Fruit fly (Drosophila melanogaster) whole organism, embryonic: ENCODE results near the gene CG42784.

Source experiments
- Atf6 ChIP-seq: fragments of 200-800 bp; sonication (Bioruptor generic); IDR thresholded peaks from 2 replicates; pipeline ENCODE4 v1.3.6; 2022; ENCODE audit warnings: missing biosample characterization, missing genetic modification characterization
- Bgb ChIP-seq: fragments of 200-800 bp; sonication (Bioruptor generic); IDR thresholded peaks from 2 replicates; pipeline ENCODE4 v1.3.6; 2022; ENCODE audit warnings: missing biosample characterization, missing genetic modification characterization; ENCODE audit not compliant: partially characterized antibody
- CG10462 ChIP-seq: fragments of 200-800 bp; sonication (Bioruptor generic); optimal IDR thresholded peaks from 2 replicates; lab custom pipeline; 2016; ENCODE audit warnings: missing biosample characterization, missing genetic modification characterization
- CG11085 ChIP-seq: fragments of 200-800 bp; sonication (Bioruptor generic); IDR thresholded peaks from 2 replicates; pipeline ENCODE4 v1.3.6; 2022; ENCODE audit warnings: missing biosample characterization, missing genetic modification characterization
- CG11456 ChIP-seq: fragments of 200-800 bp; sonication (Bioruptor generic); IDR thresholded peaks from 3 replicates; pipeline ENCODE4 v1.3.6; 2022; ENCODE audit warnings: missing biosample characterization, missing genetic modification characterization
- CG13123 ChIP-seq: fragments of 200-800 bp; sonication (Bioruptor generic); optimal IDR thresholded peaks from 2 replicates; lab custom pipeline; 2016; ENCODE audit warnings: missing biosample characterization, missing genetic modification characterization
- CG14710 ChIP-seq: fragments of 200-800 bp; sonication (Bioruptor generic); optimal IDR thresholded peaks from 3 replicates; lab custom pipeline; 2019; ENCODE audit warnings: missing biosample characterization, mild to moderate bottlenecking, missing genetic modification characterization, moderate library complexity
- CG15269 ChIP-seq: fragments of 200-800 bp; sonication (Bioruptor generic); optimal IDR thresholded peaks from 2 replicates; lab custom pipeline; 2018; ENCODE audit warnings: missing biosample characterization, mild to moderate bottlenecking, missing genetic modification characterization, moderate library complexity
- CG1602 ChIP-seq: fragments of 200-800 bp; sonication (Bioruptor generic); optimal IDR thresholded peaks from 3 replicates; lab custom pipeline; 2016; ENCODE audit warnings: missing biosample characterization, missing genetic modification characterization
- CG16779 ChIP-seq: fragments of 200-800 bp; sonication (Bioruptor generic); IDR thresholded peaks from 2 replicates; pipeline ENCODE4 v1.3.6; 2022; ENCODE audit warnings: missing biosample characterization, missing genetic modification characterization
- CG17359 ChIP-seq: fragments of 200-800 bp; sonication (Bioruptor generic); optimal IDR thresholded peaks from 3 replicates; lab custom pipeline; 2018; ENCODE audit warnings: missing biosample characterization, mild to moderate bottlenecking, missing genetic modification characterization, moderate library complexity
- CG17385 ChIP-seq: fragments of 200-800 bp; sonication (Bioruptor generic); optimal IDR thresholded peaks from 3 replicates; lab custom pipeline; 2018; ENCODE audit warnings: missing biosample characterization, mild to moderate bottlenecking, missing genetic modification characterization
- CG17912 ChIP-seq: fragments of 200-800 bp; sonication (Bioruptor generic); optimal IDR thresholded peaks from 2 replicates; lab custom pipeline; 2018; ENCODE audit warnings: missing biosample characterization, mild to moderate bottlenecking, missing genetic modification characterization
- CG18011 ChIP-seq: fragments of 200-800 bp; sonication (Bioruptor generic); optimal IDR thresholded peaks from 2 replicates; lab custom pipeline; 2017; ENCODE audit warnings: missing biosample characterization, missing genetic modification characterization, mild to moderate bottlenecking, moderate library complexity, missing genotype
- CG18764 ChIP-seq: fragments of 200-800 bp; sonication (Bioruptor generic); optimal IDR thresholded peaks from 3 replicates; lab custom pipeline; 2016; ENCODE audit warnings: missing biosample characterization, missing genetic modification characterization
- CG2120 ChIP-seq: fragments of 200-800 bp; sonication (Bioruptor generic); optimal IDR thresholded peaks from 3 replicates; lab custom pipeline; 2016; ENCODE audit warnings: missing biosample characterization, missing genetic modification characterization
- CG2678 ChIP-seq: fragments of 200-800 bp; sonication (Bioruptor generic); optimal IDR thresholded peaks from 3 replicates; lab custom pipeline; 2019; ENCODE audit warnings: missing biosample characterization, mild to moderate bottlenecking, missing genetic modification characterization, moderate library complexity
- CG30403 ChIP-seq: fragments of 200-800 bp; sonication (Bioruptor generic); optimal IDR thresholded peaks from 3 replicates; lab custom pipeline; 2016; ENCODE audit warnings: missing biosample characterization, missing genetic modification characterization
- CG31365 ChIP-seq: fragments of 200-800 bp; sonication (Bioruptor generic); optimal IDR thresholded peaks from 2 replicates; lab custom pipeline; 2018; ENCODE audit warnings: missing biosample characterization, mild to moderate bottlenecking, missing genetic modification characterization
- CG32532 ChIP-seq: fragments of 200-800 bp; sonication (Bioruptor generic); IDR thresholded peaks from 2 replicates; pipeline ENCODE4 v1.3.6; 2022; ENCODE audit warnings: missing biosample characterization, missing genetic modification characterization
- CG33557 ChIP-seq: fragments of 200-800 bp; sonication (Bioruptor generic); optimal IDR thresholded peaks from 2 replicates; lab custom pipeline; 2019; ENCODE audit warnings: missing biosample characterization, mild to moderate bottlenecking, missing genetic modification characterization, moderate library complexity
- CG4707 ChIP-seq: fragments of 200-800 bp; sonication (Bioruptor generic); optimal IDR thresholded peaks from 2 replicates; lab custom pipeline; 2018; ENCODE audit warnings: missing biosample characterization, mild to moderate bottlenecking, missing genetic modification characterization, moderate library complexity
- Gsc ChIP-seq: fragments of 200-800 bp; sonication (Bioruptor generic); IDR thresholded peaks from 2 replicates; pipeline ENCODE4 v1.3.6; 2022; ENCODE audit warnings: missing biosample characterization, missing genetic modification characterization
- HLH4C ChIP-seq: fragments of 200-800 bp; sonication (Bioruptor generic); IDR thresholded peaks from 3 replicates; pipeline ENCODE4 v1.3.6; 2022; ENCODE audit warnings: missing biosample characterization, missing genetic modification characterization; ENCODE audit not compliant: partially characterized antibody
- Hr39 ChIP-seq: fragments of >200 bp; optimal IDR thresholded peaks from 2 replicates; lab custom pipeline; 2017
- Ravus ChIP-seq: fragments of 200-800 bp; sonication (Bioruptor generic); IDR thresholded peaks from 2 replicates; pipeline ENCODE4 v1.3.6; 2022; ENCODE audit warnings: missing biosample characterization, missing genetic modification characterization
- Side ChIP-seq: fragments of 200-800 bp; sonication (Bioruptor generic); optimal IDR thresholded peaks from 2 replicates; lab custom pipeline; 2016; ENCODE audit warnings: missing biosample characterization, missing genetic modification characterization
- Sox102F ChIP-seq: fragments of 200-800 bp; sonication (Bioruptor generic); optimal IDR thresholded peaks from 2 replicates; lab custom pipeline; 2018; ENCODE audit warnings: missing biosample characterization, mild to moderate bottlenecking, missing genetic modification characterization, moderate library complexity
- Sry-β ChIP-seq: fragments of 200-800 bp; sonication (Bioruptor generic); optimal IDR thresholded peaks from 2 replicates; lab custom pipeline; 2018; ENCODE audit warnings: missing biosample characterization, mild to moderate bottlenecking, missing genetic modification characterization, moderate library complexity
- Taf1 ChIP-seq: fragments of 200-800 bp; sonication (Bioruptor generic); IDR thresholded peaks from 2 replicates; pipeline ENCODE4 v1.3.6; 2022; ENCODE audit warnings: missing biosample characterization, missing genetic modification characterization
- chn ChIP-seq: fragments of 200-800 bp; sonication (Bioruptor generic); optimal IDR thresholded peaks from 2 replicates; lab custom pipeline; 2016; ENCODE audit warnings: missing biosample characterization, missing genetic modification characterization
- crc ChIP-seq: fragments of 200-800 bp; sonication (Bioruptor generic); optimal IDR thresholded peaks from 2 replicates; lab custom pipeline; 2016; ENCODE audit warnings: missing biosample characterization, missing genetic modification characterization
- fu2 ChIP-seq: fragments of 200-800 bp; sonication (Bioruptor generic); optimal IDR thresholded peaks from 2 replicates; lab custom pipeline; 2016; ENCODE audit warnings: missing biosample characterization, missing genetic modification characterization
- gfzf ChIP-seq: fragments of 200-800 bp; sonication (Bioruptor generic); optimal IDR thresholded peaks from 2 replicates; lab custom pipeline; 2016; ENCODE audit warnings: missing biosample characterization, mild to moderate bottlenecking, missing genetic modification characterization, moderate library complexity
- grau ChIP-seq: fragments of 200-800 bp; optimal IDR thresholded peaks from 3 replicates; lab custom pipeline; 2019; ENCODE audit warnings: missing biosample characterization, mild to moderate bottlenecking, missing genetic modification characterization, moderate library complexity
- hb ChIP-seq: fragments of 200-800 bp; sonication (Bioruptor generic); IDR thresholded peaks from 3 replicates; pipeline ENCODE4 v1.3.6; 2022; ENCODE audit warnings: missing biosample characterization, missing genetic modification characterization; ENCODE audit not compliant: partially characterized antibody
- knrl ChIP-seq: fragments of 200-800 bp; sonication (Bioruptor generic); IDR thresholded peaks from 3 replicates; pipeline ENCODE4 v1.3.6; 2022; ENCODE audit warnings: missing biosample characterization, missing genetic modification characterization; ENCODE audit not compliant: partially characterized antibody
- lola ChIP-seq, 3 experiments: fragments of >200 bp in 2 of 3; fragments of 200-800 bp in 1 of 3; sonication (Bioruptor generic) in 1 of 3; optimal IDR thresholded peaks; 2 replicates each; lab custom pipeline; 2017 to 2019; ENCODE audit warnings: missing biosample characterization in 3 of 3, missing genetic modification characterization in 3 of 3, mild to moderate bottlenecking in 1 of 3, moderate library complexity in 1 of 3
- mirr ChIP-seq: fragments of 200-800 bp; sonication (Bioruptor generic); optimal IDR thresholded peaks from 3 replicates; lab custom pipeline; 2018; ENCODE audit warnings: missing biosample characterization, mild to moderate bottlenecking, missing genetic modification characterization
- nmo ChIP-seq: fragments of 200-800 bp; sonication (Bioruptor generic); optimal IDR thresholded peaks from 2 replicates; lab custom pipeline; 2018; ENCODE audit warnings: missing biosample characterization, mild to moderate bottlenecking, missing genetic modification characterization, moderate library complexity
- odd ChIP-seq: fragments of 200-800 bp; sonication (Bioruptor generic); optimal IDR thresholded peaks from 2 replicates; lab custom pipeline; 2017; ENCODE audit warnings: missing biosample characterization, mild to moderate bottlenecking, missing genetic modification characterization
- pb ChIP-seq: fragments of 200-800 bp; sonication (Bioruptor generic); optimal IDR thresholded peaks from 3 replicates; lab custom pipeline; 2016; ENCODE audit warnings: missing biosample characterization, missing genetic modification characterization
- pnt ChIP-seq: fragments of 200-800 bp; sonication (Bioruptor generic); optimal IDR thresholded peaks from 3 replicates; lab custom pipeline; 2016; ENCODE audit warnings: missing biosample characterization, missing genetic modification characterization
- prd ChIP-seq, 3 experiments: fragments of >200 bp in 2 of 3; fragments of 200-800 bp in 1 of 3; sonication (Bioruptor generic) in 1 of 3; optimal IDR thresholded peaks in 2 of 3; IDR thresholded peaks in 1 of 3; 2 replicates in 2 of 3; 3 replicates in 1 of 3; pipeline versions ENCODE4 v1.3.6 to Lab custom; 2017 to 2022; ENCODE audit warnings: missing biosample characterization in 1 of 3, missing genetic modification characterization in 1 of 3
- psq ChIP-seq: fragments of 200-800 bp; sonication (Bioruptor generic); optimal IDR thresholded peaks from 2 replicates; lab custom pipeline; 2017; ENCODE audit warnings: missing biosample characterization, missing genetic modification characterization
- row ChIP-seq: fragments of 200-800 bp; sonication (Bioruptor generic); IDR thresholded peaks from 3 replicates; pipeline ENCODE4 v1.3.6; 2022; ENCODE audit warnings: missing biosample characterization, missing genetic modification characterization
- sens-2 ChIP-seq: fragments of 200-800 bp; sonication (Bioruptor generic); IDR thresholded peaks from 2 replicates; pipeline ENCODE4 v1.3.6; 2022; ENCODE audit warnings: missing biosample characterization, missing genetic modification characterization
- seq ChIP-seq: fragments of 200-800 bp; sonication (Bioruptor generic); IDR thresholded peaks from 2 replicates; pipeline ENCODE4 v1.3.6; 2022; ENCODE audit warnings: missing biosample characterization, missing genetic modification characterization
- sob ChIP-seq: fragments of 200-800 bp; sonication (Bioruptor generic); IDR thresholded peaks from 2 replicates; pipeline ENCODE4 v1.3.6; 2022; ENCODE audit warnings: missing biosample characterization, missing genetic modification characterization
- stwl ChIP-seq: fragments of 200-800 bp; sonication (Bioruptor generic); optimal IDR thresholded peaks from 3 replicates; lab custom pipeline; 2018; ENCODE audit warnings: missing biosample characterization, mild to moderate bottlenecking, missing genetic modification characterization, moderate library complexity

The CG42784 gene

DNA sequence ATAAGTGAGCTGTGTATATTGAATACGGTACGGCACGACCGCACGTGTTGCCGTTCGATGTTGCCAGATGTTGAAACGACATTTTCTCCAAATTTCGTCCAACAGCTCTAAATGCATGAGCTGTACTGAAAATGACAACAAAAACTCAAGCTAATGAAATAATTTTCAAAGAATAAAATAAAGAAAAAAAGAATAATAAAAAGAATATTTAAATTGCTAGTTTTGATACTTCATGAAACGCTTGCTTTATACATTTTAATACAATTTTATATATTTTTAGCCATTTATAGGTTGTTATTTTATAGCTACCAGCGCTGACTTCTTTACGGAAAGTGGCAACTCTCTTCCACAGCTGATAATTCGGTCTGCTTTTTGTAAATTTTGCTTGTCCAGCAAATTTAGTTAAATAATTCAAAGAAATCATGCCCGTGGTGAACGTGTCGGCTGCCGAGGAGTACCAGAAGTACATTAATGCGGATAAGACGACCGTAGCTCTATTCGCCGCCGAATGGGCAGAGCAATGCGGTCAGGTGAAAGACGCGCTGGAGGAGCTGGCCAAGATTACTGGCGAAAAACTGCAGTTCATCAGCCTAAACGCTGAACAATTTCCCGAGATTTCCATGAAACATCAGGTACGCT is 49.0 kb upstream of the CG42784 start, which contains the start of the genes Nnp-1 and Grx3 (continued):
- TF ChIP-seq fu2 (no peak), Hr39 (lab: Kevin White, UChicago) (no peak), Gsc (GFP tag; lab: Robert Waterston, UW) (no peak), CG13123 (no peak), nmo (GFP tag; lab: Kevin White, UChicago) (peak; percentile 82), CG14710 (tag; lab: Kevin White, UChicago) (peak; percentile 82), CG33557 (GFP tag; lab: Kevin White, UChicago) (no peak), Sox102F (GFP tag; lab: Kevin White, UChicago) (no peak), CG18011 (peak; percentile 5), CG4707 (GFP tag; lab: Kevin White, UChicago) (no peak), psq (GFP tag; lab: Kevin White, UChicago) (no peak), knrl (peak; percentile 32; the same call in 1 of the 3 replicates), crc (GFP tag; lab: Kevin White, UChicago) (no peak), CG15269 (tag; lab: Kevin White, UChicago) (no peak), CG16779 (no peak), gfzf (peak; percentile 52), odd (GFP tag; lab: Kevin White, UChicago) (no peak), CG10462 (GFP tag; lab: Kevin White, UChicago) (no peak), prd (optimal IDR thresholded peaks at IDR 0.05; lab: Kevin White, UChicago) (no peak), prd (GFP tag; IDR thresholded peaks at IDR 0.05; lab: Robert Waterston, UW) (peak; percentile 58; the same call in 1 of the 3 replicates), CG11456 (GFP tag; lab: Robert Waterston, UW) (no peak), CG17385 (GFP tag; lab: Kevin White, UChicago) (peak; percentile 51), Taf1 (GFP tag; lab: Robert Waterston, UW) (no peak), CG17359 (tag; lab: Kevin White, UChicago) (no peak), row (peak; percentile 92), seq (GFP tag; lab: Robert Waterston, UW) (no peak), Ravus (GFP tag; lab: Robert Waterston, UW) (no peak), CG30403 (GFP tag; lab: Kevin White, UChicago) (peak; percentile 57), CG32532 (GFP tag; lab: Robert Waterston, UW) (peak; percentile 56; the same call in 1 of the 2 replicates), CG17912 (GFP tag; lab: Kevin White, UChicago) (no peak), CG2120 (peak; percentile 52), sob (GFP tag; lab: Robert Waterston, UW) (peak; percentile 44; the same call in 1 of the 2 replicates), CG18764 (GFP tag; lab: Kevin White, UChicago) (peak; percentile 43), Bgb (GFP tag; lab: Robert Waterston, UW) (0 out of 2 replicates have a peak, but pooled peaks have one; percentile 7), CG1602 (peak; percentile 22), mirr (GFP tag; lab: Kevin White, UChicago) (no peak)

DNA sequence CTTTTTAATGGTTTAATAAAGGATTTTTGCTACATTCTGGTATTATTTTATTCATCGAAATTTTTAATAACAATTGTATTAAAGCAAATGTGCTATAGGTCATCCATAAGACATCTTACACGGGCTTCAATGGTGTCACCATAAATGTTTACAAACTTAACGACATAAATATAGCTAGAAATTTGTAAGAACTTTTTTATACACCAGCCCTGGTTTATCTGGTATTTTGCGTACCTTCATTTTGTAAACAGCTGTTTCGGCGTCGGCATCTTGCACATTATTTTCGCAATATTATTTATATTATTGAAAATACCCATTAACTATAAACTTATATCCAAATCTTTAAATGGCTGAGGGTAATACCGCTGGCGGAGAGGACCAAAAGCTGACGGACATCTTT is 47.9 kb upstream of the CG42784 start, which contains the start of gene Tap42:
TSS of gene Tap42 (plus strand) at position 240 of the 400 bp plus-strand sequence.
- TF ChIP-seq CG2678 (tag; lab: Kevin White, UChicago) (peak; percentile 22), pb (GFP tag; lab: Kevin White, UChicago) (no peak), chn (GFP tag; lab: Kevin White, UChicago) (no peak), CG31365 (no peak), CG11085 (GFP tag; lab: Robert Waterston, UW) (no peak), Sry-β (peak; percentile 79), Side (GFP tag; lab: Kevin White, UChicago) (no peak), lola (GFP tag; optimal IDR thresholded peaks at IDR 0.05; lab: Kevin White, UChicago) (peak in 1 of 3 experiments; percentile 20), pnt (no peak), CG1602 (peak; percentile 4), stwl (peak; percentile 27), gfzf (peak; percentile 20), HLH4C (GFP tag; lab: Robert Waterston, UW) (no peak), grau (tag; lab: Kevin White, UChicago) (peak; percentile 50), sens-2 (GFP tag; lab: Robert Waterston, UW) (no peak), Atf6 (no peak), hb (GFP tag; lab: Robert Waterston, UW) (no peak), nmo (GFP tag; lab: Kevin White, UChicago) (peak; percentile 20), CG32532 (GFP tag; lab: Robert Waterston, UW) (no peak; the same call in 1 of the 2 replicates)
